Worm (Caenorhabditis elegans) whole organism, early embryonic: ENCODE measurements around the gene npr-21.
A peak's percentile ranks its signal among the peaks of the same experiment; 100 is the strongest.

Experiments
- B0310.2 ChIP-seq: sonication (generic microtip); optimal IDR thresholded peaks from 2 replicates; lab custom pipeline; 2016; ENCODE audit warnings: mild to moderate bottlenecking, missing genetic modification characterization, missing compliant biosample characterization
- F13C5.2 ChIP-seq: sonication (generic microtip); optimal IDR thresholded peaks from 2 replicates; lab custom pipeline; 2017; ENCODE audit warnings: mild to moderate bottlenecking, missing genetic modification characterization, inconsistent platforms, missing compliant biosample characterization
- aly-1 ChIP-seq: sonication (generic microtip); optimal IDR thresholded peaks from 2 replicates; lab custom pipeline; 2016; ENCODE audit warnings: missing genetic modification characterization, missing compliant biosample characterization
- ama-1 ChIP-seq: fragments of 150-350 bp; optimal IDR thresholded peaks from 2 replicates; lab custom pipeline; 2014
- ceh-13 ChIP-seq: fragments of 200-800 bp; sonication (Bioruptor generic); optimal IDR thresholded peaks from 2 replicates; lab custom pipeline; 2018; ENCODE audit warnings: mild to moderate bottlenecking, missing genetic modification characterization, missing compliant biosample characterization
- ceh-36 ChIP-seq: sonication (generic microtip); optimal IDR thresholded peaks from 2 replicates; lab custom pipeline; 2016; ENCODE audit warnings: missing genetic modification characterization, inconsistent platforms, missing compliant biosample characterization
- ets-7 ChIP-seq: sonication (generic microtip); optimal IDR thresholded peaks from 2 replicates; lab custom pipeline; 2016; ENCODE audit warnings: missing genotype, missing genetic modification characterization, missing compliant biosample characterization
- flt-1 ChIP-seq: fragments of 200-800 bp; sonication (Bioruptor generic); IDR thresholded peaks from 2 replicates; pipeline ENCODE4 v1.3.6; 2022; ENCODE audit warnings: missing genetic modification characterization, missing compliant biosample characterization
- hmbx-1 ChIP-seq: sonication (generic microtip); optimal IDR thresholded peaks from 2 replicates; lab custom pipeline; 2016; ENCODE audit warnings: mild to moderate bottlenecking, missing genetic modification characterization, missing compliant biosample characterization
- hmg-4 ChIP-seq: fragments of 200-800 bp; sonication (Bioruptor generic); optimal IDR thresholded peaks from 2 replicates; lab custom pipeline; 2018; ENCODE audit warnings: mild to moderate bottlenecking, missing genetic modification characterization, missing compliant biosample characterization
- hnd-1 ChIP-seq: sonication (generic microtip); optimal IDR thresholded peaks from 2 replicates; lab custom pipeline; 2016; ENCODE audit warnings: missing genetic modification characterization, missing compliant biosample characterization
- pes-1 ChIP-seq: fragments of 200-800 bp; sonication (Bioruptor generic); IDR thresholded peaks from 2 replicates; pipeline ENCODE4 v1.3.6; 2022; ENCODE audit warnings: missing genetic modification reagents, missing genetic modification characterization, missing compliant biosample characterization
- scrt-1 ChIP-seq: fragments of 200-800 bp; sonication (Bioruptor generic); IDR thresholded peaks from 2 replicates; pipeline ENCODE4 v1.3.6; 2022; ENCODE audit warnings: missing genetic modification characterization, missing compliant biosample characterization
- sea-1 ChIP-seq: fragments of 200-800 bp; sonication (Bioruptor generic); conservative IDR thresholded peaks from 2 replicates; pipeline ENCODE4 v1.3.6; 2022; ENCODE audit warnings: missing genetic modification characterization, missing compliant biosample characterization
- tbx-11 ChIP-seq: fragments of 200-800 bp; sonication (Bioruptor generic); IDR thresholded peaks from 2 replicates; pipeline ENCODE4 v1.3.6; 2022; ENCODE audit warnings: missing genetic modification characterization, missing compliant biosample characterization
- tbx-37 ChIP-seq: fragments of 200-800 bp; sonication (Bioruptor generic); conservative IDR thresholded peaks from 2 replicates; pipeline ENCODE4 v1.3.6; 2022; ENCODE audit warnings: missing genetic modification reagents, missing genetic modification characterization, missing compliant biosample characterization
- tra-4 ChIP-seq: sonication (generic microtip); optimal IDR thresholded peaks from 2 replicates; lab custom pipeline; 2017; ENCODE audit warnings: missing genetic modification characterization, missing compliant biosample characterization

npr-21 gene

DNA sequence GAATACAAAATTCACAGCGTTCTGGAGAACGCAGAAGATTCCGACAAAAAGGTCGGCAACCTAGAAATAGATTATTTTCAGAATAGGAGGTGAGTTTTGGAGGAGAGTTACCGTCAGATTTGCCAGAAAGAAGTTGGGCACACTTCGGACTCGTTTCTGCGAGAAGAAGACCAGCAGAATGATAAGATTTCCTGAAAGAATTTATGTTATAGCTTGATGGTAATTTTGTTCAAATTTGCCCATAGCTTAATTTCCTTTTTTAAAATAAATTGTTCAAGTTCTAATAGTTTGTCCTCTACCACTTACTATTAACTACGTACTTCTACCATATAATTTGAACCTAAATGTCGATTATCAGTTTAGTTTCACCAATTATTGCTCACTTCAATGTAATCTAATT, 679 bp downstream of the npr-21 start:
- TF ChIP-seq ceh-36: no peak

ce11 chrX:17151160-17151711, 6.5 kb downstream of the npr-21 start, which contains the start of gene mdt-1.2:
mdt-1.2 (plus strand) TSS chrX:17151522.
- TF ChIP-seq hmg-4 (peak; percentile 11), tra-4 (tag; lab: Kevin White, UChicago) (no peak), ceh-36 (peak; percentile 4), F13C5.2 (tag; lab: Kevin White, UChicago) (peak; percentile 81)

ce11 chrX:17149877-17150490, 7.8 kb downstream of the npr-21 start, which contains the start of gene T23C6.4:
T23C6.4 (minus strand) TSS chrX:17149927.
- TF ChIP-seq hmg-4 (peak; percentile 31), B0310.2 (tag; lab: Kevin White, UChicago) (no peak)

ce11 chrX:17146545-17146944, 11.2 kb downstream of the npr-21 start:
- no peak for TF ChIP-seq F13C5.2 (tag; lab: Kevin White, UChicago)
- no peak for TF ChIP-seq sea-1
- no peak for TF ChIP-seq scrt-1 (GFP tag; lab: Robert Waterston, UW)
- TF ChIP-seq hmbx-1: no peak
- no peak for TF ChIP-seq flt-1 (GFP tag; lab: Robert Waterston, UW)
- TF ChIP-seq tbx-37 (GFP tag; lab: Robert Waterston, UW): no peak
- no peak for TF ChIP-seq ama-1 (lab: Kevin White, UChicago)
- TF ChIP-seq ceh-13 (GFP tag; lab: Kevin White, UChicago): no peak
- no peak for TF ChIP-seq B0310.2 (tag; lab: Kevin White, UChicago)
- no peak for TF ChIP-seq hnd-1 (tag; lab: Kevin White, UChicago)
- TF ChIP-seq aly-1 (tag; lab: Kevin White, UChicago): no peak
- no peak for TF ChIP-seq ets-7 (tag; lab: Kevin White, UChicago)
- TF ChIP-seq hmg-4: no peak
- TF ChIP-seq ceh-36: no peak
- no peak for TF ChIP-seq pes-1
- TF ChIP-seq tbx-11 (GFP tag; lab: Robert Waterston, UW): no peak
- no peak for TF ChIP-seq tra-4 (tag; lab: Kevin White, UChicago)

ce11 chrX:17140447-17140846, 17.3 kb downstream of the npr-21 start:
- TF ChIP-seq ets-7 (tag; lab: Kevin White, UChicago) (no peak), hmg-4 (no peak), ceh-36 (no peak), ama-1 (lab: Kevin White, UChicago) (no peak), B0310.2 (tag; lab: Kevin White, UChicago) (no peak), tra-4 (tag; lab: Kevin White, UChicago) (no peak), hnd-1 (tag; lab: Kevin White, UChicago) (no peak), flt-1 (GFP tag; lab: Robert Waterston, UW) (no peak)

ce11 chrX:17139204-17139780, 18.5 kb downstream of the npr-21 start:
- no peak for TF ChIP-seq hmbx-1
- TF ChIP-seq tra-4 (tag; lab: Kevin White, UChicago): no peak
- no peak for TF ChIP-seq hmg-4
- TF ChIP-seq flt-1 (GFP tag; lab: Robert Waterston, UW): no peak
- no peak for TF ChIP-seq tbx-11 (GFP tag; lab: Robert Waterston, UW)
- no peak for TF ChIP-seq ets-7 (tag; lab: Kevin White, UChicago)
- no peak for TF ChIP-seq hnd-1 (tag; lab: Kevin White, UChicago)
- TF ChIP-seq B0310.2 (tag; lab: Kevin White, UChicago): no peak
- no peak for TF ChIP-seq ceh-36
- TF ChIP-seq scrt-1 (GFP tag; lab: Robert Waterston, UW): no peak

ce11 chrX:17138060-17138557, 19.7 kb downstream of the npr-21 start, which contains the start of gene cnp-3:
cnp-3 (minus strand) TSS chrX:17138110.
- TF ChIP-seq hnd-1 (tag; lab: Kevin White, UChicago): no peak
- no peak for TF ChIP-seq scrt-1 (GFP tag; lab: Robert Waterston, UW)
- no peak for TF ChIP-seq F13C5.2 (tag; lab: Kevin White, UChicago)
- no peak for TF ChIP-seq B0310.2 (tag; lab: Kevin White, UChicago)
- no peak for TF ChIP-seq ets-7 (tag; lab: Kevin White, UChicago)
- no peak for TF ChIP-seq ama-1 (lab: Kevin White, UChicago)
- TF ChIP-seq flt-1 (GFP tag; lab: Robert Waterston, UW): no peak
- TF ChIP-seq hmbx-1: no peak
- no peak for TF ChIP-seq tbx-11 (GFP tag; lab: Robert Waterston, UW)
- no peak for TF ChIP-seq aly-1 (tag; lab: Kevin White, UChicago)
- no peak for TF ChIP-seq ceh-36
- TF ChIP-seq hmg-4: no peak
- no peak for TF ChIP-seq pes-1

- no peak for TF ChIP-seq hmg-4
- TF ChIP-seq tbx-11 (GFP tag; lab: Robert Waterston, UW): no peak
- TF ChIP-seq aly-1 (tag; lab: Kevin White, UChicago): no peak
- no peak for TF ChIP-seq F13C5.2 (tag; lab: Kevin White, UChicago)
- no peak for TF ChIP-seq tbx-37 (GFP tag; lab: Robert Waterston, UW)
- TF ChIP-seq hnd-1 (tag; lab: Kevin White, UChicago): no peak
- TF ChIP-seq ets-7 (tag; lab: Kevin White, UChicago): no peak
- TF ChIP-seq ceh-36: no peak
- no peak for TF ChIP-seq flt-1 (GFP tag; lab: Robert Waterston, UW)
- TF ChIP-seq ceh-13 (GFP tag; lab: Kevin White, UChicago): no peak
- no peak for TF ChIP-seq pes-1
- TF ChIP-seq B0310.2 (tag; lab: Kevin White, UChicago): no peak
- TF ChIP-seq tra-4 (tag; lab: Kevin White, UChicago): no peak
- no peak for TF ChIP-seq sea-1
- no peak for TF ChIP-seq scrt-1 (GFP tag; lab: Robert Waterston, UW)
- TF ChIP-seq hmbx-1: no peak
These were observed 22.1 kb downstream of the npr-21 start for ce11 chrX:17135704-17136103.
